Worm (Caenorhabditis elegans): ENCODE data around the gene C18A3.7.

- peak; percentile 97 for TF ChIP-seq elt-2 (tag; optimal IDR thresholded peaks at IDR 0.05)
- no peak for TF ChIP-seq ztf-11 (tag; optimal IDR thresholded peaks at IDR 0.05)
These were observed 21.1 kb upstream of the C18A3.7 start for ce11 chrII:5751353-5751752.

All from whole organism, L3 larva.